Fruit fly (Drosophila melanogaster) whole organism, adult: ENCODE results near the gene Dhrs4.

Experiments
- CG11617 ChIP-seq: fragments of 200-800 bp; sonication (Bioruptor generic); optimal IDR thresholded peaks from 2 replicates; lab custom pipeline; 2017; ENCODE audit warnings: mild to moderate bottlenecking, missing biosample characterization, missing genetic modification reagents, missing genetic modification characterization
- CG14711 ChIP-seq: fragments of 200-800 bp; sonication (Bioruptor generic); optimal IDR thresholded peaks from 2 replicates; lab custom pipeline; 2018; ENCODE audit warnings: missing biosample characterization, mild to moderate bottlenecking, missing genetic modification characterization, moderate library complexity
- CG1620 ChIP-seq: fragments of 200-800 bp; sonication (Bioruptor generic); optimal IDR thresholded peaks from 2 replicates; lab custom pipeline; 2016; ENCODE audit warnings: missing biosample characterization, missing genetic modification characterization
- CG33017 ChIP-seq: fragments of 200-800 bp; sonication (Bioruptor generic); optimal IDR thresholded peaks from 2 replicates; lab custom pipeline; 2018; ENCODE audit warnings: missing biosample characterization, mild to moderate bottlenecking, missing genetic modification characterization, moderate library complexity
- Crg-1 ChIP-seq: fragments of 200-800 bp; sonication (Bioruptor generic); optimal IDR thresholded peaks from 2 replicates; lab custom pipeline; 2016; ENCODE audit warnings: missing biosample characterization, missing genetic modification characterization
- Mnt ChIP-seq: fragments of 200-800 bp; sonication (Bioruptor generic); optimal IDR thresholded peaks from 2 replicates; lab custom pipeline; 2016; ENCODE audit warnings: missing biosample characterization, mild to moderate bottlenecking, missing genetic modification characterization
- bab1 ChIP-seq: fragments of 200-800 bp; sonication (Bioruptor generic); optimal IDR thresholded peaks from 3 replicates; lab custom pipeline; 2019; ENCODE audit warnings: missing biosample characterization, mild to moderate bottlenecking, missing genetic modification characterization, moderate library complexity
- cic ChIP-seq: fragments of 200-800 bp; sonication (Bioruptor generic); optimal IDR thresholded peaks from 2 replicates; lab custom pipeline; 2017; ENCODE audit warnings: missing biosample characterization, mild to moderate bottlenecking, missing genetic modification characterization, moderate library complexity
- cnc ChIP-seq, 2 experiments: fragments of >200 bp; optimal IDR thresholded peaks; 2 replicates each; lab custom pipeline; 2017
- ovo ChIP-seq: fragments of 200-800 bp; sonication (Bioruptor generic); optimal IDR thresholded peaks from 2 replicates; lab custom pipeline; 2016; ENCODE audit warnings: missing biosample characterization, missing genetic modification characterization
- tj ChIP-seq: fragments of 200-800 bp; sonication (Bioruptor generic); optimal IDR thresholded peaks from 3 replicates; lab custom pipeline; 2017; ENCODE audit warnings: missing biosample characterization, mild to moderate bottlenecking, missing genetic modification characterization, moderate library complexity

dm6 chr3L:5154917-5155613, 13.6 kb upstream of the Dhrs4 start:
- TF ChIP-seq cic = no peak
- no peak for TF ChIP-seq cnc (optimal IDR thresholded peaks at IDR 0.05; lab: Kevin White, UChicago)
- no peak for TF ChIP-seq Mnt (GFP tag; lab: Kevin White, UChicago)
- TF ChIP-seq ovo = no peak
- no peak for TF ChIP-seq tj (GFP tag; lab: Kevin White, UChicago)
- TF ChIP-seq CG1620 (GFP tag; lab: Kevin White, UChicago) = no peak
- no peak for TF ChIP-seq bab1
- TF ChIP-seq CG33017 (tag; lab: Kevin White, UChicago) = no peak
- TF ChIP-seq Crg-1 (GFP tag; lab: Kevin White, UChicago) = no peak
- no peak for TF ChIP-seq CG11617 (GFP tag; lab: Kevin White, UChicago)
- no peak for TF ChIP-seq CG14711
